Fruit fly (Drosophila melanogaster) whole organism, embryonic: ENCODE measurements around the gene corn.
A peak's percentile ranks its signal among the peaks of the same experiment; 100 is the strongest.

ENCODE experiments used
- Abd-B ChIP-seq: fragments of 200-800 bp; sonication (Bioruptor generic); optimal IDR thresholded peaks from 2 replicates; lab custom pipeline; 2018; ENCODE audit warnings: missing biosample characterization, mild to moderate bottlenecking, missing genetic modification characterization, moderate library complexity
- Antp ChIP-seq: fragments of 200-800 bp; sonication (Bioruptor generic); optimal IDR thresholded peaks from 3 replicates; lab custom pipeline; 2016; ENCODE audit warnings: missing biosample characterization, missing genetic modification characterization
- BEAF-32 ChIP-seq: fragments of 200-800 bp; sonication (Bioruptor generic); optimal IDR thresholded peaks from 3 replicates; lab custom pipeline; 2017; ENCODE audit warnings: missing biosample characterization, missing genetic modification characterization, mild to moderate bottlenecking, moderate library complexity, missing genetic modification reagents
- CG10565 ChIP-seq: fragments of 200-800 bp; sonication (Bioruptor generic); optimal IDR thresholded peaks from 3 replicates; lab custom pipeline; 2016; ENCODE audit warnings: missing biosample characterization, mild to moderate bottlenecking, missing genetic modification characterization
- CG10959 ChIP-seq: fragments of 200-800 bp; sonication (Bioruptor generic); IDR thresholded peaks from 2 replicates; pipeline ENCODE4 v1.3.6; 2022; ENCODE audit warnings: missing biosample characterization, missing genetic modification characterization
- CG11504 ChIP-seq: fragments of 200-800 bp; sonication (Bioruptor generic); optimal IDR thresholded peaks from 3 replicates; lab custom pipeline; 2019; ENCODE audit warnings: missing biosample characterization, mild to moderate bottlenecking, missing genetic modification characterization, moderate library complexity
- CG11695 ChIP-seq: fragments of 200-800 bp; sonication (Bioruptor generic); IDR thresholded peaks from 3 replicates; pipeline ENCODE4 v1.3.6; 2022; ENCODE audit warnings: missing biosample characterization, missing genetic modification characterization
- CG1233 ChIP-seq: fragments of 200-800 bp; sonication (Bioruptor generic); optimal IDR thresholded peaks from 4 replicates; lab custom pipeline; 2018; ENCODE audit warnings: missing biosample characterization, mild to moderate bottlenecking, missing genetic modification characterization
- CG14860 ChIP-seq: fragments of 200-800 bp; sonication (Bioruptor generic); IDR thresholded peaks from 3 replicates; pipeline ENCODE4 v1.3.6; 2022; ENCODE audit warnings: missing biosample characterization, missing genetic modification characterization; ENCODE audit not compliant: partially characterized antibody
- CG15011 ChIP-seq: fragments of 200-800 bp; sonication (Bioruptor generic); optimal IDR thresholded peaks from 3 replicates; lab custom pipeline; 2018; ENCODE audit warnings: missing biosample characterization, mild to moderate bottlenecking, missing genetic modification characterization
- CG2712 ChIP-seq: fragments of 200-800 bp; optimal IDR thresholded peaks from 3 replicates; lab custom pipeline; 2019; ENCODE audit warnings: missing biosample characterization, mild to moderate bottlenecking, missing genetic modification characterization, moderate library complexity
- CG3163 ChIP-seq: fragments of 200-800 bp; sonication (Bioruptor generic); optimal IDR thresholded peaks from 3 replicates; lab custom pipeline; 2016; ENCODE audit warnings: missing biosample characterization, missing genetic modification characterization
- CG34224 ChIP-seq: fragments of 200-800 bp; sonication (Bioruptor generic); IDR thresholded peaks from 3 replicates; pipeline ENCODE4 v1.3.6; 2022; ENCODE audit warnings: missing biosample characterization, missing genetic modification characterization; ENCODE audit not compliant: partially characterized antibody
- CG3847 ChIP-seq: fragments of 200-800 bp; sonication (Bioruptor generic); IDR thresholded peaks from 2 replicates; pipeline ENCODE4 v1.3.6; 2022; ENCODE audit warnings: missing biosample characterization, missing genetic modification characterization
- CG4404 ChIP-seq: fragments of 200-800 bp; sonication (Bioruptor generic); IDR thresholded peaks from 2 replicates; pipeline ENCODE4 v1.3.6; 2022; ENCODE audit warnings: missing biosample characterization, missing genetic modification characterization
- CG6689 ChIP-seq: fragments of 200-800 bp; sonication (Bioruptor generic); IDR thresholded peaks from 2 replicates; pipeline ENCODE4 v1.3.6; 2022; ENCODE audit warnings: missing biosample characterization, missing genetic modification characterization
- CG7987 ChIP-seq: fragments of 200-800 bp; sonication (Bioruptor generic); optimal IDR thresholded peaks from 2 replicates; lab custom pipeline; 2018; ENCODE audit warnings: missing biosample characterization, mild to moderate bottlenecking, missing genetic modification characterization, moderate library complexity
- CG9215 ChIP-seq: fragments of 200-800 bp; sonication (Bioruptor generic); IDR thresholded peaks from 2 replicates; pipeline ENCODE4 v1.3.6; 2022; ENCODE audit warnings: missing biosample characterization, missing genetic modification characterization
- CG9817 ChIP-seq: fragments of 200-800 bp; sonication (Bioruptor generic); optimal IDR thresholded peaks from 2 replicates; lab custom pipeline; 2018; ENCODE audit warnings: missing biosample characterization, mild to moderate bottlenecking, missing genetic modification characterization, moderate library complexity
- Dek ChIP-seq: fragments of 200-800 bp; sonication (Bioruptor generic); optimal IDR thresholded peaks from 3 replicates; lab custom pipeline; 2019; ENCODE audit warnings: missing biosample characterization, mild to moderate bottlenecking, missing genetic modification characterization, moderate library complexity
- Dip2 ChIP-seq: fragments of 200-800 bp; sonication (Bioruptor generic); IDR thresholded peaks from 2 replicates; pipeline ENCODE4 v1.3.6; 2022; ENCODE audit warnings: missing biosample characterization, missing genetic modification characterization
- Dp ChIP-seq: fragments of 200-800 bp; sonication (Bioruptor generic); optimal IDR thresholded peaks from 2 replicates; lab custom pipeline; 2018; ENCODE audit warnings: missing biosample characterization, mild to moderate bottlenecking, missing genetic modification characterization, moderate library complexity
- Drgx ChIP-seq: fragments of 200-800 bp; sonication (Bioruptor generic); IDR thresholded peaks from 2 replicates; pipeline ENCODE4 v1.3.6; 2022; ENCODE audit warnings: missing biosample characterization, missing genetic modification characterization
- Elba2 ChIP-seq: fragments of 200-800 bp; sonication (Bioruptor generic); optimal IDR thresholded peaks from 3 replicates; lab custom pipeline; 2016; ENCODE audit warnings: missing biosample characterization, missing genetic modification characterization
- Jarid2 ChIP-seq: fragments of 200-800 bp; sonication (Bioruptor generic); optimal IDR thresholded peaks from 3 replicates; lab custom pipeline; 2017; ENCODE audit warnings: mild to moderate bottlenecking, missing biosample characterization, missing genetic modification reagents, missing genetic modification characterization
- MESR4 ChIP-seq: fragments of 200-800 bp; sonication (Bioruptor generic); optimal IDR thresholded peaks from 2 replicates; lab custom pipeline; 2018; ENCODE audit warnings: missing biosample characterization, mild to moderate bottlenecking, missing genetic modification characterization, moderate library complexity
- Med ChIP-seq: fragments of 200-800 bp; sonication (Bioruptor generic); peaks from one replicate; lab custom pipeline; 2016; ENCODE audit warnings: missing biosample characterization, missing genetic modification characterization, mild to moderate bottlenecking, inconsistent platforms, moderate library complexity
- Oaz ChIP-seq: fragments of 200-800 bp; sonication (Bioruptor generic); IDR thresholded peaks from 2 replicates; pipeline ENCODE4 v1.3.6; 2022; ENCODE audit warnings: missing biosample characterization, missing genetic modification characterization
- Opbp ChIP-seq: fragments of 200-800 bp; sonication (Bioruptor generic); IDR thresholded peaks from 3 replicates; pipeline ENCODE4 v1.3.6; 2022; ENCODE audit warnings: missing biosample characterization, missing genetic modification characterization; ENCODE audit not compliant: partially characterized antibody
- bigmax ChIP-seq: fragments of 200-800 bp; sonication (Bioruptor generic); optimal IDR thresholded peaks from 2 replicates; lab custom pipeline; 2018; ENCODE audit warnings: missing biosample characterization, mild to moderate bottlenecking, missing genetic modification characterization
- cas ChIP-seq: fragments of 200-800 bp; sonication (Bioruptor generic); IDR thresholded peaks from 2 replicates; pipeline ENCODE4 v1.3.6; 2022; ENCODE audit warnings: missing biosample characterization, missing genetic modification characterization
- crol ChIP-seq: fragments of 200-800 bp; sonication (Bioruptor generic); IDR thresholded peaks from 2 replicates; pipeline ENCODE4 v1.3.6; 2022; ENCODE audit warnings: missing biosample characterization, missing genetic modification characterization
- dimm ChIP-seq: fragments of 200-800 bp; sonication (Bioruptor generic); IDR thresholded peaks from 2 replicates; pipeline ENCODE4 v1.3.6; 2022; ENCODE audit warnings: missing biosample characterization, missing genetic modification characterization
- esg ChIP-seq: fragments of 200-800 bp; sonication (Bioruptor generic); conservative IDR thresholded peaks from 2 replicates; pipeline ENCODE4 v1.3.6; 2022; ENCODE audit warnings: missing biosample characterization, missing genetic modification characterization
- ewg ChIP-seq: fragments of 200-800 bp; sonication (Bioruptor generic); optimal IDR thresholded peaks from 3 replicates; lab custom pipeline; 2017; ENCODE audit warnings: mild to moderate bottlenecking, missing biosample characterization, missing genetic modification reagents, missing genetic modification characterization
- nom ChIP-seq: fragments of 200-800 bp; sonication (Bioruptor generic); optimal IDR thresholded peaks from 2 replicates; lab custom pipeline; 2017; ENCODE audit warnings: missing biosample characterization, missing genetic modification characterization, mild to moderate bottlenecking, moderate library complexity, missing genetic modification reagents
- otp ChIP-seq: fragments of 200-800 bp; sonication (Bioruptor generic); IDR thresholded peaks from 3 replicates; pipeline ENCODE4, ENCODE4 v1.3.6; 2022; ENCODE audit warnings: missing biosample characterization, missing genetic modification characterization
- pita ChIP-seq: fragments of 200-800 bp; sonication (Bioruptor generic); optimal IDR thresholded peaks from 2 replicates; lab custom pipeline; 2017; ENCODE audit warnings: missing biosample characterization, mild to moderate bottlenecking, missing genetic modification characterization
- prd ChIP-seq, 3 experiments: fragments of >200 bp in 2 of 3; fragments of 200-800 bp in 1 of 3; sonication (Bioruptor generic) in 1 of 3; optimal IDR thresholded peaks in 2 of 3; IDR thresholded peaks in 1 of 3; 2 replicates in 2 of 3; 3 replicates in 1 of 3; pipeline versions ENCODE4 v1.3.6 to Lab custom; 2017 to 2022; ENCODE audit warnings: missing biosample characterization in 1 of 3, missing genetic modification characterization in 1 of 3
- psq ChIP-seq: fragments of 200-800 bp; sonication (Bioruptor generic); optimal IDR thresholded peaks from 2 replicates; lab custom pipeline; 2017; ENCODE audit warnings: missing biosample characterization, missing genetic modification characterization
- pum ChIP-seq: fragments of 200-800 bp; sonication (Bioruptor generic); optimal IDR thresholded peaks from 2 replicates; lab custom pipeline; 2016; ENCODE audit warnings: missing biosample characterization, missing genetic modification characterization
- row ChIP-seq: fragments of 200-800 bp; sonication (Bioruptor generic); IDR thresholded peaks from 3 replicates; pipeline ENCODE4 v1.3.6; 2022; ENCODE audit warnings: missing biosample characterization, missing genetic modification characterization
- schlank ChIP-seq: fragments of 200-800 bp; sonication (Bioruptor generic); optimal IDR thresholded peaks from 2 replicates; lab custom pipeline; 2018; ENCODE audit warnings: missing biosample characterization, mild to moderate bottlenecking, missing genetic modification characterization
- sens ChIP-seq: fragments of 200-800 bp; sonication (Bioruptor generic); peaks from one replicate; lab custom pipeline; 2016; ENCODE audit warnings: missing biosample characterization, missing genetic modification characterization
- twi ChIP-seq: fragments of 200-800 bp; optimal IDR thresholded peaks from 2 replicates; lab custom pipeline; 2019; ENCODE audit warnings: missing biosample characterization, mild to moderate bottlenecking, missing genetic modification characterization, moderate library complexity
- z ChIP-seq: fragments of 200-800 bp; sonication (Bioruptor generic); IDR thresholded peaks from 3 replicates; pipeline ENCODE4 v1.3.6; 2022; ENCODE audit warnings: missing biosample characterization, missing genetic modification characterization

Gene corn

DNA sequence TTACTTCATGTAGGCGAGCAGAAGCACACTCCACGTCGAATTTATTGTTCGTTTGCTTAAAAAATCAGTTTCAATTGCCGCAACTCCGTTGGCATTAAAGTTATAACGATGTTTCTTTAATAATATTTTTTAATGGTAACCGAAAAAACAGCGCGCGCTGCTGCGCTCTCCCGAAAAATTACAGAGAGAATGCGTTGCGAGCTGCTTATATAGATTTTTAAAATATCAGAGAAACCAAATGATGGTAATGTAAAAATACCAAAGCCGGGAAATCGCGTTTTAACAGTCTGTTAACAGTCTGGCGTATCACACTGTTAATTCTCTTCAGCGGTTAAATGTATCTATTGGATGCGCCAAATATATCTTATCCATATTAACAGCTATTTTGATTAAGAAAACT lies at the start of gene corn (continued):
- TF ChIP-seq CG3163 (no peak), CG1233 (GFP tag; lab: Kevin White, UChicago) (no peak), CG10959 (no peak), Jarid2 (peak; percentile 87), nom (GFP tag; lab: Kevin White, UChicago) (peak; percentile 13), Med (GFP tag; lab: Kevin White, UChicago) (peak; percentile 72), CG6689 (GFP tag; lab: Robert Waterston, UW) (no peak), CG7987 (GFP tag; lab: Kevin White, UChicago) (peak; percentile 0), pita (GFP tag; lab: Kevin White, UChicago) (no peak), CG9817 (tag; lab: Kevin White, UChicago) (peak; percentile 3), cas (GFP tag; lab: Robert Waterston, UW) (no peak), Dip2 (GFP tag; lab: Robert Waterston, UW) (no peak), otp (GFP tag; lab: Robert Waterston, UW) (no peak), Antp (no peak), CG10565 (GFP tag; lab: Kevin White, UChicago) (no peak), Opbp (GFP tag; lab: Robert Waterston, UW) (peak; percentile 34; the same call in 1 of the 3 replicates), MESR4 (peak; percentile 7), row (GFP tag; lab: Robert Waterston, UW) (peak; percentile 20; the same call in 1 of the 3 replicates), Abd-B (GFP tag; lab: Kevin White, UChicago) (no peak), CG14860 (GFP tag; lab: Robert Waterston, UW) (no peak), CG4404 (GFP tag; lab: Robert Waterston, UW) (no peak), ewg (GFP tag; lab: Kevin White, UChicago) (peak; percentile 4), CG9215 (GFP tag; lab: Robert Waterston, UW) (no peak), Dek (no peak), CG15011 (GFP tag; lab: Kevin White, UChicago) (no peak), BEAF-32 (peak; percentile 5), schlank (tag; lab: Kevin White, UChicago) (no peak), Oaz (no peak), bigmax (GFP tag; lab: Kevin White, UChicago) (no peak)

DNA sequence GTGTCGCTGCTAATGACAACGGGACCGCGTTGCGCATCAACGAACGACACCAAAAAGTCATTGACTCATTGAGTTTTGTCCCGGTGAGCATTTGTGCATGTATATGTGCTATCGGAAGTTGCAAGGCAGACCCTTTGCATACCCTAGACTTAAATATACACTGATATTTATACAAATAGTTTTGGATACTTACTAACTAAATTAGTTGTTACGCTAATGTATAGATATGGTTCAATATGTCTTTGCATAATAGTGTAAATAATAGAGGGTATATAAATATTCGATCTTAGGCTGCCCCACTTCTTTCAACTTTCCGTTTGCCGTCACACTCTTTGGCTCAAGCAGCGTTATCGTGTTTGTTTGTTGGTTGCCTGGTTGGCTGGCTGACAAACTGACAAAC lies 34.3 kb upstream of the corn start:
- TF ChIP-seq CG2712 = peak; percentile 4
- TF ChIP-seq CG34224 (GFP tag; lab: Robert Waterston, UW) = no peak
- no peak for TF ChIP-seq psq (GFP tag; lab: Kevin White, UChicago)
- TF ChIP-seq CG3847 (GFP tag; lab: Robert Waterston, UW) = no peak
- no peak for TF ChIP-seq crol (GFP tag; lab: Robert Waterston, UW)
- TF ChIP-seq Elba2 (GFP tag; lab: Kevin White, UChicago) = no peak
- no peak for TF ChIP-seq CG11695 (GFP tag; lab: Robert Waterston, UW)
- TF ChIP-seq Abd-B (GFP tag; lab: Kevin White, UChicago) = peak; percentile 30
- TF ChIP-seq CG11504 = peak; percentile 11
- no peak for TF ChIP-seq esg (GFP tag; lab: Robert Waterston, UW)
- no peak for TF ChIP-seq z (GFP tag; lab: Robert Waterston, UW)
- TF ChIP-seq prd (optimal IDR thresholded peaks at IDR 0.05; lab: Kevin White, UChicago) = no peak
- TF ChIP-seq prd (GFP tag; IDR thresholded peaks at IDR 0.05; lab: Robert Waterston, UW) = 0 out of 3 replicates have a peak, but pooled peaks have one; percentile 22
- TF ChIP-seq pum = no peak
- TF ChIP-seq twi (tag; lab: Kevin White, UChicago) = no peak
- no peak for TF ChIP-seq dimm (GFP tag; lab: Robert Waterston, UW)
- TF ChIP-seq Dp = no peak
- TF ChIP-seq sens (GFP tag; lab: Kevin White, UChicago) = peak; percentile 72
- TF ChIP-seq Drgx (GFP tag; lab: Robert Waterston, UW) = peak; percentile 41; the same call in 1 of the 2 replicates
